Fruit fly (Drosophila melanogaster) whole organism, embryonic: ENCODE data around the gene CG11178.
A peak's percentile ranks its signal among the peaks of the same experiment; 100 is the strongest.

ENCODE experiments used
- ATbp ChIP-seq: fragments of 200-800 bp; sonication (Bioruptor generic); optimal IDR thresholded peaks from 2 replicates; lab custom pipeline; 2017; ENCODE audit warnings: missing biosample characterization, mild to moderate bottlenecking, missing genetic modification characterization, missing genetic modification reagents
- Aef1 ChIP-seq: fragments of 200-800 bp; sonication (Bioruptor generic); IDR thresholded peaks from 3 replicates; pipeline ENCODE4 v1.3.6; 2022; ENCODE audit warnings: missing biosample characterization, missing genetic modification characterization
- B-H1 ChIP-seq: fragments of 200-800 bp; sonication (Bioruptor generic); IDR thresholded peaks from 3 replicates; pipeline ENCODE4 v1.3.6; 2022; ENCODE audit warnings: missing biosample characterization, missing genetic modification characterization
- CG10209 ChIP-seq: fragments of 200-800 bp; sonication (Bioruptor generic); optimal IDR thresholded peaks from 3 replicates; lab custom pipeline; 2017; ENCODE audit warnings: missing biosample characterization, mild to moderate bottlenecking, missing genetic modification characterization, missing genetic modification reagents
- CG12071 ChIP-seq: fragments of 200-800 bp; sonication (Bioruptor generic); optimal IDR thresholded peaks from 3 replicates; lab custom pipeline; 2018; ENCODE audit warnings: missing biosample characterization, mild to moderate bottlenecking, missing genetic modification characterization
- CG1233 ChIP-seq: fragments of 200-800 bp; sonication (Bioruptor generic); optimal IDR thresholded peaks from 4 replicates; lab custom pipeline; 2018; ENCODE audit warnings: missing biosample characterization, mild to moderate bottlenecking, missing genetic modification characterization
- CG13123 ChIP-seq: fragments of 200-800 bp; sonication (Bioruptor generic); optimal IDR thresholded peaks from 2 replicates; lab custom pipeline; 2016; ENCODE audit warnings: missing biosample characterization, missing genetic modification characterization
- CG14014 ChIP-seq: fragments of 200-800 bp; sonication (Bioruptor generic); IDR thresholded peaks from 2 replicates; pipeline ENCODE4 v1.3.6; 2022; ENCODE audit warnings: missing biosample characterization, missing genetic modification characterization
- CG16813 ChIP-seq: fragments of 200-800 bp; sonication (Bioruptor generic); IDR thresholded peaks from 3 replicates; pipeline ENCODE4 v1.3.6; 2022; ENCODE audit warnings: missing biosample characterization, missing genetic modification characterization; ENCODE audit not compliant: partially characterized antibody
- CG17359 ChIP-seq: fragments of 200-800 bp; sonication (Bioruptor generic); optimal IDR thresholded peaks from 3 replicates; lab custom pipeline; 2018; ENCODE audit warnings: missing biosample characterization, mild to moderate bottlenecking, missing genetic modification characterization, moderate library complexity
- CG2120 ChIP-seq: fragments of 200-800 bp; sonication (Bioruptor generic); optimal IDR thresholded peaks from 3 replicates; lab custom pipeline; 2016; ENCODE audit warnings: missing biosample characterization, missing genetic modification characterization
- CG2202 ChIP-seq: fragments of 200-800 bp; sonication (Bioruptor generic); optimal IDR thresholded peaks from 2 replicates; lab custom pipeline; 2018; ENCODE audit warnings: missing biosample characterization, mild to moderate bottlenecking, missing genetic modification characterization
- CG2678 ChIP-seq: fragments of 200-800 bp; sonication (Bioruptor generic); optimal IDR thresholded peaks from 3 replicates; lab custom pipeline; 2019; ENCODE audit warnings: missing biosample characterization, mild to moderate bottlenecking, missing genetic modification characterization, moderate library complexity
- CG3281 ChIP-seq: fragments of 200-800 bp; sonication (Bioruptor generic); optimal IDR thresholded peaks from 3 replicates; lab custom pipeline; 2017; ENCODE audit warnings: missing biosample characterization, mild to moderate bottlenecking, missing genetic modification characterization
- CG3838 ChIP-seq: fragments of 200-800 bp; sonication (Bioruptor generic); optimal IDR thresholded peaks from 3 replicates; lab custom pipeline; 2016; ENCODE audit warnings: missing biosample characterization, missing genetic modification characterization
- CG4328 ChIP-seq: fragments of 200-800 bp; sonication (Bioruptor generic); optimal IDR thresholded peaks from 3 replicates; lab custom pipeline; 2017; ENCODE audit warnings: missing biosample characterization, missing genetic modification reagents, missing genetic modification characterization
- CG4424 ChIP-seq: fragments of 200-800 bp; sonication (Bioruptor generic); optimal IDR thresholded peaks from 3 replicates; lab custom pipeline; 2016; ENCODE audit warnings: missing biosample characterization, missing genetic modification characterization
- CG4854 ChIP-seq: fragments of 200-800 bp; sonication (Bioruptor generic); optimal IDR thresholded peaks from 2 replicates; lab custom pipeline; 2016; ENCODE audit warnings: missing biosample characterization, missing genetic modification characterization, inconsistent platforms
- CG5953 ChIP-seq: fragments of 200-800 bp; sonication (Bioruptor generic); IDR thresholded peaks from 2 replicates; pipeline ENCODE4 v1.3.6; 2022; ENCODE audit warnings: missing biosample characterization, missing genetic modification characterization
- CG6175 ChIP-seq: fragments of 200-800 bp; sonication (Bioruptor generic); IDR thresholded peaks from 3 replicates; pipeline ENCODE4 v1.3.6; 2022; ENCODE audit warnings: missing biosample characterization, missing genetic modification characterization
- CG6813 ChIP-seq: fragments of 200-800 bp; sonication (Bioruptor generic); optimal IDR thresholded peaks from 2 replicates; lab custom pipeline; 2017; ENCODE audit warnings: missing biosample characterization, missing genetic modification characterization, mild to moderate bottlenecking, moderate library complexity, missing genetic modification reagents
- CG8924 ChIP-seq: fragments of 200-800 bp; optimal IDR thresholded peaks from 3 replicates; lab custom pipeline; 2019; ENCODE audit warnings: missing biosample characterization, mild to moderate bottlenecking, missing genetic modification characterization, moderate library complexity
- Camta ChIP-seq: fragments of 200-800 bp; sonication (Bioruptor generic); optimal IDR thresholded peaks from 2 replicates; lab custom pipeline; 2016; ENCODE audit warnings: missing biosample characterization, missing genetic modification characterization
- Fer1 ChIP-seq: fragments of 200-800 bp; sonication (Bioruptor generic); optimal IDR thresholded peaks from 2 replicates; lab custom pipeline; 2017; ENCODE audit warnings: missing biosample characterization, mild to moderate bottlenecking, missing genetic modification characterization
- HLH54F ChIP-seq: fragments of 200-800 bp; sonication (Bioruptor generic); optimal IDR thresholded peaks from 3 replicates; lab custom pipeline; 2016; ENCODE audit warnings: missing biosample characterization, missing genetic modification characterization
- Hey ChIP-seq: fragments of 200-800 bp; sonication (Bioruptor generic); optimal IDR thresholded peaks from 3 replicates; lab custom pipeline; 2018; ENCODE audit warnings: missing biosample characterization, mild to moderate bottlenecking, missing genetic modification characterization
- Hmr ChIP-seq: fragments of 200-800 bp; sonication (Bioruptor generic); optimal IDR thresholded peaks from 3 replicates; lab custom pipeline; 2017; ENCODE audit warnings: mild to moderate bottlenecking, missing biosample characterization, missing genetic modification reagents, missing genetic modification characterization
- Hr39 ChIP-seq: fragments of >200 bp; optimal IDR thresholded peaks from 2 replicates; lab custom pipeline; 2017
- Hsf ChIP-seq: fragments of 200-800 bp; sonication (Bioruptor generic); optimal IDR thresholded peaks from 3 replicates; lab custom pipeline; 2016; ENCODE audit warnings: missing biosample characterization, missing genetic modification characterization
- Meics ChIP-seq: fragments of 200-800 bp; sonication (Bioruptor generic); optimal IDR thresholded peaks from 2 replicates; lab custom pipeline; 2017; ENCODE audit warnings: missing biosample characterization, mild to moderate bottlenecking, missing genetic modification characterization
- NK7.1 ChIP-seq: fragments of 200-800 bp; sonication (Bioruptor generic); optimal IDR thresholded peaks from 3 replicates; lab custom pipeline; 2016; ENCODE audit warnings: missing biosample characterization, missing genetic modification characterization
- Rfx ChIP-seq: fragments of 200-800 bp; sonication (Bioruptor generic); IDR thresholded peaks from 2 replicates; pipeline ENCODE4 v1.3.6; 2022; ENCODE audit warnings: missing biosample characterization, missing genetic modification characterization
- Usf ChIP-seq: fragments of 200-800 bp; sonication (Bioruptor generic); optimal IDR thresholded peaks from 2 replicates; lab custom pipeline; 2017; ENCODE audit warnings: missing genotype, missing biosample characterization, missing genetic modification characterization
- ap ChIP-seq: fragments of 200-800 bp; sonication (Bioruptor generic); IDR thresholded peaks from 2 replicates; pipeline ENCODE4 v1.3.6; 2022; ENCODE audit warnings: missing biosample characterization, missing genetic modification characterization
- ash1 ChIP-seq: fragments of 200-800 bp; sonication (Bioruptor generic); optimal IDR thresholded peaks from 2 replicates; lab custom pipeline; 2018; ENCODE audit warnings: missing biosample characterization, mild to moderate bottlenecking, missing genetic modification characterization
- bowl ChIP-seq: fragments of 200-800 bp; sonication (Bioruptor generic); IDR thresholded peaks from 2 replicates; pipeline ENCODE4 v1.3.6; 2022; ENCODE audit warnings: missing biosample characterization, missing genetic modification characterization
- bsh ChIP-seq, 2 experiments: fragments of 200-800 bp; sonication (Bioruptor generic); optimal IDR thresholded peaks; 2 replicates each; lab custom pipeline; 2017 to 2018; ENCODE audit warnings: mild to moderate bottlenecking in 2 of 2, missing biosample characterization in 2 of 2, missing genetic modification characterization in 2 of 2, moderate library complexity in 1 of 2
- corto ChIP-seq: fragments of 200-800 bp; sonication (Bioruptor generic); optimal IDR thresholded peaks from 2 replicates; lab custom pipeline; 2016; ENCODE audit warnings: missing biosample characterization, mild to moderate bottlenecking, missing genetic modification characterization, moderate library complexity
- dati ChIP-seq: fragments of 200-800 bp; sonication (Bioruptor generic); IDR thresholded peaks from 2 replicates; pipeline ENCODE4 v1.3.6; 2022; ENCODE audit warnings: missing biosample characterization, missing genetic modification characterization
- en ChIP-seq: fragments of 200-800 bp; sonication (Bioruptor generic); optimal IDR thresholded peaks from 2 replicates; lab custom pipeline; 2016; ENCODE audit warnings: missing biosample characterization, missing genetic modification characterization
- gem ChIP-seq: fragments of 200-800 bp; sonication (Bioruptor generic); optimal IDR thresholded peaks from 2 replicates; lab custom pipeline; 2019; ENCODE audit warnings: missing biosample characterization, mild to moderate bottlenecking, missing genetic modification characterization, moderate library complexity
- lbe ChIP-seq: fragments of 200-800 bp; sonication (Bioruptor generic); optimal IDR thresholded peaks from 2 replicates; lab custom pipeline; 2016; ENCODE audit warnings: missing biosample characterization, mild to moderate bottlenecking, missing genetic modification characterization
- nmo ChIP-seq: fragments of 200-800 bp; sonication (Bioruptor generic); optimal IDR thresholded peaks from 2 replicates; lab custom pipeline; 2018; ENCODE audit warnings: missing biosample characterization, mild to moderate bottlenecking, missing genetic modification characterization, moderate library complexity
- psq ChIP-seq: fragments of 200-800 bp; sonication (Bioruptor generic); optimal IDR thresholded peaks from 2 replicates; lab custom pipeline; 2017; ENCODE audit warnings: missing biosample characterization, missing genetic modification characterization
- scrt ChIP-seq: fragments of 200-800 bp; sonication (Bioruptor generic); optimal IDR thresholded peaks from 2 replicates; lab custom pipeline; 2018; ENCODE audit warnings: missing biosample characterization, mild to moderate bottlenecking, missing genetic modification characterization, moderate library complexity
- sens ChIP-seq: fragments of 200-800 bp; sonication (Bioruptor generic); peaks from one replicate; lab custom pipeline; 2016; ENCODE audit warnings: missing biosample characterization, missing genetic modification characterization
- sisA ChIP-seq: fragments of 200-800 bp; sonication (Bioruptor generic); IDR thresholded peaks from 2 replicates; pipeline ENCODE4 v1.3.6; 2022; ENCODE audit warnings: missing biosample characterization, missing genetic modification characterization
- sug ChIP-seq: fragments of 200-800 bp; optimal IDR thresholded peaks from 2 replicates; lab custom pipeline; 2019; ENCODE audit warnings: missing biosample characterization, mild to moderate bottlenecking, missing genetic modification characterization, moderate library complexity

CG11178 gene

dm6 chrX:13568127-13568526 is 37.4 kb upstream of the CG11178 start (continued):
- no peak for TF ChIP-seq CG3838 (GFP tag; lab: Kevin White, UChicago)
- TF ChIP-seq ap: 0 out of 2 replicates have a peak, but pooled peaks have one; percentile 19
- no peak for TF ChIP-seq Hr39 (lab: Kevin White, UChicago)
- TF ChIP-seq CG6175 (GFP tag; lab: Robert Waterston, UW): no peak

DNA sequence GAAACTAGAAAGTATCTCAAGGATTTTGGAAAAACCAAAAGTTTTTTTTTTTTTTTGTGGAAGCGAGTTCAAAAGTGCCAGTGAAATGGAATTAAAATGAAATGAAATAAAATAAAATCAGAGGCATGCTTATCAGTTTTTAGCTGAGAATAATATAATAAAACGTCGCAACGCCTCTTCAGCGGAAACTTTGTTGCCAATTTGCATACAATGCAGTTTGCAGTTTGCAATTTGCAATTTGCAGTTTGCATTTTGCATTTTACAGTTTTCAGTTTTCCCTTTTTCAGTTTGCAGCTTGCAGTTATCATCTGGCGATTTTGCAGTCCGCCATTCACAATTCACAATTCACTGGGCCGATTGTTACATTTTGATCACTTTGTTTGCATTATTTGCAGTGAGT is 36.6 kb upstream of the CG11178 start:
- TF ChIP-seq sens: peak; percentile 1
- TF ChIP-seq CG8924 (tag; lab: Kevin White, UChicago): no peak

dm6 chrX:13570255-13570654 is 35.2 kb upstream of the CG11178 start:
- TF ChIP-seq gem (tag; lab: Kevin White, UChicago): peak; percentile 18
- TF ChIP-seq dati (GFP tag; lab: Robert Waterston, UW): no peak
- peak; percentile 50 for TF ChIP-seq lbe (GFP tag; lab: Kevin White, UChicago)
- peak; percentile 0 for TF ChIP-seq CG4424
- TF ChIP-seq B-H1 (GFP tag; lab: Robert Waterston, UW): no peak; the same call in 2 of the 3 replicates
- TF ChIP-seq Camta (GFP tag; lab: Kevin White, UChicago): no peak
- TF ChIP-seq bsh (GFP tag; optimal IDR thresholded peaks at IDR 0.05; lab: Kevin White, UChicago): peak in 1 of 2 experiments; percentile 32
- TF ChIP-seq CG12071 (GFP tag; lab: Kevin White, UChicago): peak; percentile 40
- peak; percentile 39 for TF ChIP-seq Fer1 (GFP tag; lab: Kevin White, UChicago)
- no peak for TF ChIP-seq sug (tag; lab: Kevin White, UChicago)
- TF ChIP-seq scrt: peak; percentile 1
- TF ChIP-seq CG1233 (GFP tag; lab: Kevin White, UChicago): peak; percentile 6
- TF ChIP-seq CG4328 (GFP tag; lab: Kevin White, UChicago): peak; percentile 39
- no peak for TF ChIP-seq ash1
- no peak for TF ChIP-seq psq
- TF ChIP-seq sisA (GFP tag; lab: Robert Waterston, UW): no peak
- TF ChIP-seq Rfx (GFP tag; lab: Robert Waterston, UW): no peak; the same call in 1 of the 2 replicates
- no peak for TF ChIP-seq HLH54F (GFP tag; lab: Kevin White, UChicago)
- TF ChIP-seq Hmr (GFP tag; lab: Kevin White, UChicago): peak; percentile 52
- no peak for TF ChIP-seq CG2202 (tag; lab: Kevin White, UChicago)
- TF ChIP-seq CG5953 (GFP tag; lab: Robert Waterston, UW): 0 out of 2 replicates have a peak, but pooled peaks have one; percentile 13
- no peak for TF ChIP-seq en (GFP tag; lab: Kevin White, UChicago)
- peak; percentile 38 for TF ChIP-seq CG2678 (tag; lab: Kevin White, UChicago)
- TF ChIP-seq CG6813: peak; percentile 58
- no peak for TF ChIP-seq nmo (GFP tag; lab: Kevin White, UChicago)
- no peak for TF ChIP-seq CG16813 (GFP tag; lab: Robert Waterston, UW)
- peak; percentile 22 for TF ChIP-seq CG3281
- no peak for TF ChIP-seq Usf (GFP tag; lab: Kevin White, UChicago)
- no peak for TF ChIP-seq Aef1
- TF ChIP-seq bowl (GFP tag; lab: Robert Waterston, UW): no peak
- no peak for TF ChIP-seq corto (GFP tag; lab: Kevin White, UChicago)
- TF ChIP-seq CG17359 (tag; lab: Kevin White, UChicago): peak; percentile 44
- TF ChIP-seq CG10209 (GFP tag; lab: Kevin White, UChicago): peak; percentile 21
- TF ChIP-seq Hsf (GFP tag; lab: Kevin White, UChicago): no peak
- TF ChIP-seq Meics (GFP tag; lab: Kevin White, UChicago): peak; percentile 14
- no peak for TF ChIP-seq CG4854
- no peak for TF ChIP-seq NK7.1 (GFP tag; lab: Kevin White, UChicago)
- TF ChIP-seq CG2120: peak; percentile 10
- TF ChIP-seq CG13123: no peak
- TF ChIP-seq CG14014 (GFP tag; lab: Robert Waterston, UW): peak; percentile 56; the same call in 1 of the 2 replicates
- TF ChIP-seq ATbp: peak; percentile 70
- TF ChIP-seq Hey (tag; lab: Kevin White, UChicago): no peak
